Worm (Caenorhabditis elegans): ENCODE results near the gene M02E1.1.

ce11 chrX:309076-309475 is 16.8 kb upstream of the M02E1.1 start:
- TF ChIP-seq cog-1 (tag; optimal IDR thresholded peaks at IDR 0.05) (no peak), flt-1 (GFP tag; IDR thresholded peaks at IDR 0.05) (no peak)
